Worm (Caenorhabditis elegans): Measurements from ENCODE around the gene C35C5.8.

Gene C35C5.8

ce11 chrX:11546445-11547275 lies 13.3 kb downstream of the C35C5.8 start, which contains the start of gene selt-1.1:
selt-1.1 (minus strand) TSS chrX:11546495.
- TF ChIP-seq mep-1 (tag; optimal IDR thresholded peaks at IDR 0.05) (peak; percentile 9), cnd-1 (tag; optimal IDR thresholded peaks at IDR 0.05) (peak; percentile 4), lin-32 (GFP tag; optimal IDR thresholded peaks at IDR 0.05) (no peak), lsy-2 (tag; optimal IDR thresholded peaks at IDR 0.05) (no peak), ceh-39 (tag; optimal IDR thresholded peaks at IDR 0.05) (no peak), ztf-11 (tag; optimal IDR thresholded peaks at IDR 0.05) (no peak), pha-4 (tag; optimal IDR thresholded peaks at IDR 0.05) (peak; percentile 82), unc-39 (tag; optimal IDR thresholded peaks at IDR 0.05) (no peak), elt-1 (tag; optimal IDR thresholded peaks at IDR 0.05; ENCODE audit: borderline replicate concordance, insufficient read depth) (no peak), nhr-2 (tag; optimal IDR thresholded peaks at IDR 0.05) (peak; percentile 57), ceh-83 (GFP tag; optimal IDR thresholded peaks at IDR 0.05) (peak; percentile 59), nhr-12 (tag; optimal IDR thresholded peaks at IDR 0.05) (no peak), unc-120 (tag; optimal IDR thresholded peaks at IDR 0.05; ENCODE audit: poor library complexity, severe bottlenecking) (peak; percentile 70), mls-2 (tag; optimal IDR thresholded peaks at IDR 0.05) (no peak), nhr-237 (tag; optimal IDR thresholded peaks at IDR 0.05) (peak; percentile 13), drap-1 (GFP tag; optimal IDR thresholded peaks at IDR 0.05) (peak; percentile 14), nhr-76 (tag; optimal IDR thresholded peaks at IDR 0.05) (no peak), mab-5 (tag; optimal IDR thresholded peaks at IDR 0.05) (no peak), nhr-28 (tag; optimal IDR thresholded peaks at IDR 0.05) (no peak), zip-8 (tag; optimal IDR thresholded peaks at IDR 0.05) (no peak), snpc-4 (tag; optimal IDR thresholded peaks at IDR 0.05) (no peak), ceh-43 (GFP tag; optimal IDR thresholded peaks at IDR 0.05) (no peak), ham-2 (GFP tag; optimal IDR thresholded peaks at IDR 0.05) (no peak), hlh-1 (tag; optimal IDR thresholded peaks at IDR 0.05) (peak; percentile 38), bed-3 (GFP tag; optimal IDR thresholded peaks at IDR 0.05) (no peak), unc-62 (GFP tag; optimal IDR thresholded peaks at IDR 0.05) (peak; percentile 36), ces-1 (GFP tag; optimal IDR thresholded peaks at IDR 0.05) (no peak), tbx-8 (GFP tag; optimal IDR thresholded peaks at IDR 0.05) (no peak), elt-3 (tag; optimal IDR thresholded peaks at IDR 0.05) (no peak), sem-2 (GFP tag; optimal IDR thresholded peaks at IDR 0.05) (no peak), lin-13 (tag; optimal IDR thresholded peaks at IDR 0.05) (no peak), flh-1 (GFP tag; optimal IDR thresholded peaks at IDR 0.05) (no peak), M03D4.4 (tag; optimal IDR thresholded peaks at IDR 0.05) (no peak), sptf-1 (tag; optimal IDR thresholded peaks at IDR 0.05) (no peak), blmp-1 (tag; optimal IDR thresholded peaks at IDR 0.05) (no peak)

DNA sequence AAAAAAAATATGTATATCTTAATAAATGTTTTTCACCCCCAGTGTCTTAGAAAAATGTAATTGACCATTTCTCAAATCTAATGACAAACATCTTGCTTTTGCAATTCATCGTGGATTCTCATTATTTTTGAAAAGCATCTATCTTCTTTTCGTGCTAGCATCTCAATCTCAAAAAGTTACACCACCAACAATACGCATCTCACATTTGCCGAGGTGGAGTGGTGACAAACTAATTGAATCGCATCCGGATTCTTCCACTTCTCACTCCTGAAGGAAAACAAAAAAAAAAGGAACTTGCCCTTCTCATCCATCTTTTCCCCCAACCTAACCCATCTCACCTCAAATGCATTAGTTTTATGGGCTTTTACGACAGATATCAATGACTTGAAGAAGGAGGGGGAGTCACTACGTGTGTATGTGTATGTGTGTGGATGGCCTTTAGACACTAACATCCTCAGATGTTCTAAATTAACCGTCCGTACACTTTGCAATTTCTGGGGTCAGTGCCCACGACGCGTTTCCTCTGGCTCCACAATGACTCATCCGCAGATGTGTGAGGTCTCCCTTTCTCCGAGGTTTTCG lies 14.1 kb downstream of the C35C5.8 start:
- TF ChIP-seq M03D4.4 (tag; optimal IDR thresholded peaks at IDR 0.05) (no peak), lsy-2 (tag; optimal IDR thresholded peaks at IDR 0.05) (no peak), hlh-1 (tag; optimal IDR thresholded peaks at IDR 0.05) (no peak), unc-62 (GFP tag; optimal IDR thresholded peaks at IDR 0.05) (peak; percentile 40), mls-2 (tag; optimal IDR thresholded peaks at IDR 0.05) (no peak), bed-3 (GFP tag; optimal IDR thresholded peaks at IDR 0.05) (no peak)

ce11 chrX:11548308-11548707 lies 14.9 kb downstream of the C35C5.8 start, which contains the start of gene mig-2:
mig-2 (plus strand) TSS chrX:11548608.
- TF ChIP-seq nhr-12 (tag; optimal IDR thresholded peaks at IDR 0.05) (no peak), bed-3 (GFP tag; optimal IDR thresholded peaks at IDR 0.05) (no peak), lsy-2 (tag; optimal IDR thresholded peaks at IDR 0.05) (no peak), ces-1 (GFP tag; optimal IDR thresholded peaks at IDR 0.05) (no peak), mls-2 (tag; optimal IDR thresholded peaks at IDR 0.05) (no peak)

Measured in whole organism, mixed stage, embryonic.